Fruit fly (Drosophila melanogaster): ENCODE measurements around the gene Lim3.
A peak's percentile ranks its signal among the peaks of the same experiment; 100 is the strongest.

Lim3 gene

dm6 chr2L:19136735-19137134, 28.5 kb upstream of the Lim3 start:
- TF ChIP-seq topi (GFP tag; optimal IDR thresholded peaks at IDR 0.05): peak; percentile 94
- peak; percentile 92 for TF ChIP-seq CG34406 (GFP tag; optimal IDR thresholded peaks at IDR 0.05)
- peak; percentile 99 for TF ChIP-seq Eip78C (GFP tag)
- peak; percentile 91 for TF ChIP-seq pdm3 (GFP tag; optimal IDR thresholded peaks at IDR 0.05)
- peak; percentile 81 for TF ChIP-seq Lpt (GFP tag; optimal IDR thresholded peaks at IDR 0.05)
- peak; percentile 44 for TF ChIP-seq Eip93F (GFP tag; optimal IDR thresholded peaks at IDR 0.05)
- TF ChIP-seq CG16779 (tag; optimal IDR thresholded peaks at IDR 0.05): peak; percentile 78
- TF ChIP-seq Ets21C (GFP tag; optimal IDR thresholded peaks at IDR 0.05): peak; percentile 89
- TF ChIP-seq CG15336 (GFP tag; IDR thresholded peaks at IDR 0.05): peak; percentile 77
- TF ChIP-seq Eip75B (GFP tag; optimal IDR thresholded peaks at IDR 0.05): peak; percentile 88
- peak; percentile 47 for TF ChIP-seq CG6276 (GFP tag; optimal IDR thresholded peaks at IDR 0.05)
- TF ChIP-seq dsx (GFP tag; optimal IDR thresholded peaks at IDR 0.05; ENCODE audit: poor library complexity, severe bottlenecking): peak; percentile 92
- peak; percentile 93 for TF ChIP-seq Hr39 (GFP tag; optimal IDR thresholded peaks at IDR 0.05)
- peak; percentile 96 for TF ChIP-seq fd59A (GFP tag; optimal IDR thresholded peaks at IDR 0.05)
- TF ChIP-seq Hr38 (GFP tag; optimal IDR thresholded peaks at IDR 0.05): no peak
- peak; percentile 85 for TF ChIP-seq Sox15 (GFP tag; optimal IDR thresholded peaks at IDR 0.05)
- peak; percentile 97 for TF ChIP-seq svp (GFP tag)
- TF ChIP-seq CG8119 (GFP tag; IDR thresholded peaks at IDR 0.05): peak; percentile 84
- TF ChIP-seq acj6 (GFP tag; optimal IDR thresholded peaks at IDR 0.05): peak; percentile 93
- peak; percentile 90 for TF ChIP-seq CG11762 (GFP tag; optimal IDR thresholded peaks at IDR 0.05; ENCODE audit: insufficient read depth)
- TF ChIP-seq Blimp-1 (GFP tag; optimal IDR thresholded peaks at IDR 0.05): peak; percentile 67
- peak; percentile 87 for TF ChIP-seq CG6163 (GFP tag; IDR thresholded peaks at IDR 0.05)
- peak; percentile 95 for TF ChIP-seq OdsH (GFP tag; optimal IDR thresholded peaks at IDR 0.05)
- TF ChIP-seq CG10669 (GFP tag; optimal IDR thresholded peaks at IDR 0.05): peak; percentile 95
- TF ChIP-seq CG4318 (GFP tag; optimal IDR thresholded peaks at IDR 0.05): peak; percentile 64
- TF ChIP-seq Ets96B (tag; optimal IDR thresholded peaks at IDR 0.05): peak; percentile 97
- peak; percentile 92 for TF ChIP-seq achi (GFP tag; optimal IDR thresholded peaks at IDR 0.05)
- TF ChIP-seq CG8319 (GFP tag; optimal IDR thresholded peaks at IDR 0.05): peak; percentile 91
- peak; percentile 93 for TF ChIP-seq CG31627 (GFP tag; optimal IDR thresholded peaks at IDR 0.05)
- TF ChIP-seq Met (GFP tag; optimal IDR thresholded peaks at IDR 0.05): peak; percentile 94
- TF ChIP-seq fd85E (GFP tag; optimal IDR thresholded peaks at IDR 0.05): peak; percentile 56
- TF ChIP-seq CG32006 (GFP tag; optimal IDR thresholded peaks at IDR 0.05): peak; percentile 80
- TF ChIP-seq CG3919 (GFP tag; optimal IDR thresholded peaks at IDR 0.05): peak; percentile 96
- TF ChIP-seq CG8632 (GFP tag; optimal IDR thresholded peaks at IDR 0.05): peak; percentile 90
- peak; percentile 95 for TF ChIP-seq CG10631 (GFP tag; optimal IDR thresholded peaks at IDR 0.05)
- peak; percentile 95 for TF ChIP-seq Sox14 (GFP tag; optimal IDR thresholded peaks at IDR 0.05)
- TF ChIP-seq eg (GFP tag; IDR thresholded peaks at IDR 0.05): peak; percentile 49; the same call in 2 of the 3 replicates
- TF ChIP-seq Gug (GFP tag; IDR thresholded peaks at IDR 0.05): peak; percentile 65
- peak; percentile 91 for TF ChIP-seq Sox102F (GFP tag; optimal IDR thresholded peaks at IDR 0.05)
- TF ChIP-seq CG6792 (GFP tag; optimal IDR thresholded peaks at IDR 0.05): peak; percentile 93
- TF ChIP-seq salr (GFP tag; optimal IDR thresholded peaks at IDR 0.05): peak; percentile 88 to 90
- no peak for TF ChIP-seq CG11294 (GFP tag; IDR thresholded peaks at IDR 0.05)
- peak; percentile 96 for TF ChIP-seq spab (GFP tag; optimal IDR thresholded peaks at IDR 0.05)
- TF ChIP-seq net (GFP tag; optimal IDR thresholded peaks at IDR 0.05): peak; percentile 87
- peak; percentile 68 for TF ChIP-seq Hr4 (GFP tag; optimal IDR thresholded peaks at IDR 0.05)
- TF ChIP-seq dac (GFP tag; optimal IDR thresholded peaks at IDR 0.05): peak; percentile 51
- TF ChIP-seq cyc (GFP tag; optimal IDR thresholded peaks at IDR 0.05): peak; percentile 93
- peak; percentile 93 to 95 for TF ChIP-seq ss (GFP tag; optimal IDR thresholded peaks at IDR 0.05)
- TF ChIP-seq esn (GFP tag; optimal IDR thresholded peaks at IDR 0.05): peak; percentile 95
- TF ChIP-seq CG6808 (GFP tag; optimal IDR thresholded peaks at IDR 0.05): peak; percentile 95
- peak; percentile 88 for TF ChIP-seq vri (GFP tag; optimal IDR thresholded peaks at IDR 0.05)
- TF ChIP-seq CG7368 (GFP tag; optimal IDR thresholded peaks at IDR 0.05): peak; percentile 90

All from whole organism, prepupa.